Fruit fly (Drosophila melanogaster) whole organism, wandering third instar larva: ENCODE results near the gene Shc.
A peak's percentile ranks its signal among the peaks of the same experiment; 100 is the strongest.

Source experiments
- CrebA ChIP-seq: fragments of 200-800 bp; sonication (Bioruptor generic); optimal IDR thresholded peaks from 2 replicates; lab custom pipeline; 2016; ENCODE audit warnings: missing biosample characterization, mild to moderate bottlenecking, missing genetic modification characterization, borderline replicate concordance
- Dfd ChIP-seq: fragments of >200 bp; optimal IDR thresholded peaks from 2 replicates; lab custom pipeline; 2017; ENCODE audit warnings: missing biosample characterization, missing genetic modification characterization
- Dif ChIP-seq: fragments of 200-275, 200-300 bp; sonication (Bioruptor generic); optimal IDR thresholded peaks from 2 replicates; lab custom pipeline; 2018; ENCODE audit warnings: missing biosample characterization, missing genetic modification characterization; ENCODE audit not compliant: partially characterized antibody
- GATAd ChIP-seq: sonication (Bioruptor generic); optimal IDR thresholded peaks from 2 replicates; lab custom pipeline; 2016; ENCODE audit warnings: missing biosample characterization, missing genetic modification characterization
- HLH106 ChIP-seq: fragments of 200-800 bp; optimal IDR thresholded peaks from 3 replicates; lab custom pipeline; 2019; ENCODE audit warnings: missing biosample characterization, mild to moderate bottlenecking, missing genetic modification characterization, moderate library complexity
- Hnf4 ChIP-seq: fragments of 200-800 bp; sonication (Bioruptor generic); optimal IDR thresholded peaks from 2 replicates; lab custom pipeline; 2016; ENCODE audit warnings: missing biosample characterization, mild to moderate bottlenecking, missing genetic modification characterization
- Hr78 ChIP-seq: fragments of >200 bp; optimal IDR thresholded peaks from 2 replicates; lab custom pipeline; 2017; ENCODE audit warnings: missing biosample characterization, missing genetic modification characterization
- Hr83 ChIP-seq: fragments of 200-300 bp; sonication (Bioruptor generic); optimal IDR thresholded peaks from 2 replicates; lab custom pipeline; 2016; ENCODE audit warnings: missing biosample characterization, mild to moderate bottlenecking, missing genetic modification characterization, moderate library complexity; ENCODE audit not compliant: poor library complexity, severe bottlenecking
- Jra ChIP-seq: sonication (Bioruptor generic); optimal IDR thresholded peaks from 2 replicates; lab custom pipeline; 2016; ENCODE audit warnings: missing biosample characterization, missing genetic modification characterization
- Myc ChIP-seq: fragments of >200 bp; optimal IDR thresholded peaks from 2 replicates; lab custom pipeline; 2017
- N ChIP-seq: fragments of >200 bp; optimal IDR thresholded peaks from 2 replicates; lab custom pipeline; 2018; ENCODE audit warnings: missing biosample characterization, missing external identifiers, missing genetic modification characterization
- OdsH ChIP-seq: fragments of 200-800 bp; sonication (Bioruptor generic); optimal IDR thresholded peaks from 2 replicates; lab custom pipeline; 2016; ENCODE audit warnings: missing biosample characterization, mild to moderate bottlenecking, missing genetic modification characterization
- Rel ChIP-seq, 2 experiments: fragments of 200-800 bp; sonication (Bioruptor generic) in 1 of 2; optimal IDR thresholded peaks; 2 replicates in 1 of 2; 3 replicates in 1 of 2; lab custom pipeline; 2016 to 2019; ENCODE audit warnings: mild to moderate bottlenecking in 2 of 2, missing biosample characterization in 2 of 2, missing genetic modification characterization in 2 of 2, moderate library complexity in 1 of 2
- Sp1 ChIP-seq: fragments of 200-800 bp; sonication (Bioruptor generic); optimal IDR thresholded peaks from 3 replicates; lab custom pipeline; 2019; ENCODE audit warnings: missing biosample characterization, mild to moderate bottlenecking, missing genetic modification characterization, moderate library complexity
- br ChIP-seq: fragments of 200-800 bp; sonication (Bioruptor generic); optimal IDR thresholded peaks from 2 replicates; lab custom pipeline; 2016; ENCODE audit warnings: missing biosample characterization, missing genetic modification characterization
- brk ChIP-seq: fragments of 200-800 bp; sonication (Bioruptor generic); optimal IDR thresholded peaks from 2 replicates; lab custom pipeline; 2016; ENCODE audit warnings: missing biosample characterization, mild to moderate bottlenecking, missing genetic modification characterization
- dl ChIP-seq, 2 experiments: fragments of 175-275, 200-275 bp in 1 of 2; fragments of 200-275 bp in 1 of 2; sonication (Bioruptor generic); optimal IDR thresholded peaks; lab custom pipeline; 2018; ENCODE audit warnings: mild to moderate bottlenecking in 2 of 2, missing biosample characterization in 2 of 2, missing genetic modification characterization in 2 of 2, moderate library complexity in 2 of 2; ENCODE audit not compliant: partially characterized antibody in 2 of 2, insufficient read depth in 1 of 2
- dmrt93B ChIP-seq: fragments of 200-800 bp; sonication (Bioruptor generic); optimal IDR thresholded peaks from 2 replicates; lab custom pipeline; 2018; ENCODE audit warnings: missing biosample characterization, mild to moderate bottlenecking, missing genetic modification characterization
- dsf ChIP-seq: sonication (Bioruptor generic); optimal IDR thresholded peaks from 2 replicates; lab custom pipeline; 2016; ENCODE audit warnings: missing biosample characterization, missing genetic modification characterization, borderline replicate concordance
- foxo ChIP-seq, 2 experiments: fragments of 200-800 bp; sonication (Bioruptor generic); optimal IDR thresholded peaks; 2 replicates in 1 of 2; 3 replicates in 1 of 2; lab custom pipeline; 2016 to 2017; ENCODE audit warnings: missing biosample characterization in 2 of 2, missing genetic modification characterization in 2 of 2
- h ChIP-seq: fragments of 200-800 bp; sonication (Bioruptor generic); optimal IDR thresholded peaks from 3 replicates; lab custom pipeline; 2016; ENCODE audit warnings: missing biosample characterization, mild to moderate bottlenecking, missing genetic modification characterization
- jim ChIP-seq: fragments of 175-275, 200-325 bp; sonication (Bioruptor generic); optimal IDR thresholded peaks from 2 replicates; lab custom pipeline; 2016; ENCODE audit warnings: missing biosample characterization, mild to moderate bottlenecking, missing genetic modification characterization
- pan ChIP-seq: fragments of >200 bp; optimal IDR thresholded peaks from 2 replicates; lab custom pipeline; 2017
- psq ChIP-seq: fragments of 200-800 bp; sonication (Bioruptor generic); optimal IDR thresholded peaks from 3 replicates; lab custom pipeline; 2017; ENCODE audit warnings: missing biosample characterization, mild to moderate bottlenecking, missing genetic modification characterization, moderate library complexity
- rgr ChIP-seq: fragments of 200-800 bp; sonication (Bioruptor generic); optimal IDR thresholded peaks from 3 replicates; lab custom pipeline; 2016; ENCODE audit warnings: missing biosample characterization, mild to moderate bottlenecking, missing genetic modification characterization
- sv ChIP-seq: fragments of 200-800 bp; sonication (Bioruptor generic); optimal IDR thresholded peaks from 3 replicates; lab custom pipeline; 2016; ENCODE audit warnings: missing biosample characterization, missing genetic modification characterization
- tai ChIP-seq: sonication (Bioruptor generic); optimal IDR thresholded peaks from 2 replicates; lab custom pipeline; 2016; ENCODE audit warnings: missing biosample characterization, missing genetic modification characterization
- woc ChIP-seq: sonication (Bioruptor generic); optimal IDR thresholded peaks from 2 replicates; lab custom pipeline; 2016; ENCODE audit warnings: missing biosample characterization, mild to moderate bottlenecking, missing genetic modification characterization

The Shc gene

DNA sequence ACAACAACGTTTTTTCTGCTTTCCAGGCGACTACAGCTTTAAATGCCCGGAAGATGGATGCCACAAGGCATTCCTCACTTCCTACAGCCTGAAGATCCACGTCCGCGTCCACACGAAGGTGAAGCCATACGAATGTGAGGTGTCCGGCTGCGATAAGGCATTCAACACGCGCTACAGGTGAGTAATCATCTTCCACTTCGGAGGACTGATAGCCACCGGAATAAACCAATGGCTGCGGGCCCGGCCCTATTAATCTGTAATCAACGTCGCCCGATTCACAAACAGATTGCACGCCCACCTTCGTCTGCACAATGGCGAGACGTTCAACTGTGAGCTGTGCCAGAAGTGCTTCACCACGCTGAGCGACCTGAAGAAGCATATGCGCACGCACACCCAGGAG is 9.0 kb downstream of the Shc start:
- TF ChIP-seq dsf (GFP tag; lab: Kevin White, UChicago), result no peak
- TF ChIP-seq h (GFP tag; lab: Kevin White, UChicago), result peak; percentile 4
- no peak for TF ChIP-seq Myc (lab: Kevin White, UChicago)
- TF ChIP-seq Rel (GFP tag; optimal IDR thresholded peaks at IDR 0.05; lab: Kevin White, UChicago), result no peak
- peak; percentile 73 for TF ChIP-seq Rel (tag; optimal IDR thresholded peaks at IDR 0.05; lab: Kevin White, UChicago)

dm6 chr3L:9438858-9439257 is 12.0 kb downstream of the Shc start:
- TF ChIP-seq Dfd (GFP tag; lab: Kevin White, UChicago), result peak; percentile 78
- TF ChIP-seq GATAd, result no peak
- no peak for TF ChIP-seq OdsH (GFP tag; lab: Kevin White, UChicago)
- TF ChIP-seq foxo (GFP tag; optimal IDR thresholded peaks at IDR 0.05; lab: Kevin White, UChicago), result no peak
- TF ChIP-seq brk (GFP tag; lab: Kevin White, UChicago), result no peak
- TF ChIP-seq Dif (GFP tag; lab: Kevin White, UChicago), result no peak
- no peak for TF ChIP-seq Sp1 (GFP tag; lab: Kevin White, UChicago)

- TF ChIP-seq psq (GFP tag; lab: Kevin White, UChicago) (no peak), Myc (lab: Kevin White, UChicago) (no peak), foxo (GFP tag; optimal IDR thresholded peaks at IDR 0.05; lab: Kevin White, UChicago) (peak in 1 of 2 experiments; percentile 56), rgr (peak; percentile 58), br (GFP tag; lab: Kevin White, UChicago) (no peak), Jra (GFP tag; lab: Kevin White, UChicago) (peak; percentile 64), h (GFP tag; lab: Kevin White, UChicago) (peak; percentile 9), woc (peak; percentile 41), jim (GFP tag; lab: Kevin White, UChicago) (no peak), sv (GFP tag; lab: Kevin White, UChicago) (no peak), dmrt93B (no peak), HLH106 (peak; percentile 39), dsf (GFP tag; lab: Kevin White, UChicago) (peak; percentile 3), Dfd (GFP tag; lab: Kevin White, UChicago) (no peak), Hnf4 (peak; percentile 34), pan (no peak), Rel (GFP tag; optimal IDR thresholded peaks at IDR 0.05; lab: Kevin White, UChicago) (no peak), Rel (tag; optimal IDR thresholded peaks at IDR 0.05; lab: Kevin White, UChicago) (peak; percentile 52), Sp1 (GFP tag; lab: Kevin White, UChicago) (peak; percentile 36), CrebA (GFP tag; lab: Kevin White, UChicago) (no peak), Hr83 (GFP tag; lab: Kevin White, UChicago) (peak; percentile 80)
These were observed 15.2 kb downstream of the Shc start, which contains the start of the genes Bet3 and Nf-YA for dm6 chr3L:9441907-9442479. TSS of gene Bet3 (minus strand) at chr3L:9442267. TSS of gene Nf-YA (minus strand) at chr3L:9442267.

dm6 chr3L:9442625-9443282 is 15.9 kb downstream of the Shc start, which contains the start of gene Srg3:
TSS of gene Srg3 (plus strand) at chr3L:9443232.
- no peak for TF ChIP-seq rgr
- TF ChIP-seq psq (GFP tag; lab: Kevin White, UChicago), result no peak
- TF ChIP-seq Hr78 (GFP tag; lab: Kevin White, UChicago), result no peak
- TF ChIP-seq GATAd, result no peak
- TF ChIP-seq Hnf4, result no peak
- no peak for TF ChIP-seq dl (GFP tag; optimal IDR thresholded peaks at IDR 0.05; lab: Kevin White, UChicago; ENCODE audit: insufficient read depth in 1 of 2, partially characterized antibody in 2 of 2)
- TF ChIP-seq jim (GFP tag; lab: Kevin White, UChicago), result no peak
- TF ChIP-seq Myc (lab: Kevin White, UChicago), result no peak
- TF ChIP-seq N, result no peak
- no peak for TF ChIP-seq tai (GFP tag; lab: Kevin White, UChicago)
- TF ChIP-seq OdsH (GFP tag; lab: Kevin White, UChicago), result no peak
- TF ChIP-seq sv (GFP tag; lab: Kevin White, UChicago), result no peak
- TF ChIP-seq Hr83 (GFP tag; lab: Kevin White, UChicago), result no peak
- TF ChIP-seq, all 38 proteins: peak for 0
